Fruit fly (Drosophila melanogaster): ENCODE measurements around the gene TfIIB.

The TfIIB gene

DNA sequence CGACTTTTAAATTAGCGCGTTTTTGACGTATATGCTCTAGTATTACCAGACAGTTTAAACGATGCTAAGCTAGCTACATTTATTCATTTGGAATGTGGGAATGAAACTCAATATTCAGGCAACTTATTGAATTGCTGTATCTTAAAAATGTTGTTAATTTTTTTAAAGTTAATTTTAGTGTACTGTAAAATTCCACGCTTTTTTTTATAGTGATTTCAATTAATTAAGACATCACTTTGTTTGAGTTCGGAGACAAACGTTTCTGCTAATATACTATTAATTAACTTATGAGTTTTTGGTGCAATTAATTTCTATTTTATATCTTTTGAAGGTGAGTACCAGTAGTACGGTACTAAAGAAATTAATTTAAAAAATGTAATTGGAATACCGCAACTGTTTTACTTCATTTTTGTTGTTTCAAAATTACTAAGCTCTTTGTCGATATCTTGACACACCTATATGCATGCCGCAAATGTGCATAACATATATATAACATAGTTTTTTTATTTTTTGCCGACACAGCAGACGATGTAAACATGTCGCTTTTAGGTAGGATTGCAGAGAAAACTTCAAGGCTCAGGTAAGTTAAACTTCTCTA, 44.8 kb upstream of the TfIIB start, which contains the start of the genes Cdk1 and mRpS7:
Cdk1 (minus strand) TSS at position 55 of the 598 bp plus-strand sequence.
mRpS7 (plus strand) TSS at position 455 of the 598 bp plus-strand sequence.
- TF ChIP-seq brk (GFP tag; optimal IDR thresholded peaks at IDR 0.05) (peak; percentile 30), dsf (GFP tag; optimal IDR thresholded peaks at IDR 0.05; ENCODE audit: borderline replicate concordance) (no peak), Sp1 (GFP tag; optimal IDR thresholded peaks at IDR 0.05) (peak; percentile 55), h (GFP tag; optimal IDR thresholded peaks at IDR 0.05) (peak; percentile 44), Jra (GFP tag; optimal IDR thresholded peaks at IDR 0.05) (peak; percentile 43), jim (GFP tag; optimal IDR thresholded peaks at IDR 0.05) (no peak), pan (optimal IDR thresholded peaks at IDR 0.05) (no peak), rgr (GFP tag; optimal IDR thresholded peaks at IDR 0.05) (peak; percentile 2), sv (GFP tag; optimal IDR thresholded peaks at IDR 0.05) (peak; percentile 43), dmrt93B (GFP tag; optimal IDR thresholded peaks at IDR 0.05) (no peak), HLH106 (tag; optimal IDR thresholded peaks at IDR 0.05) (peak; percentile 59), Myc (optimal IDR thresholded peaks at IDR 0.05) (peak; percentile 9), Dif (GFP tag; optimal IDR thresholded peaks at IDR 0.05; ENCODE audit: partially characterized antibody) (no peak), Rel (GFP tag; optimal IDR thresholded peaks at IDR 0.05) (no peak), Rel (tag; optimal IDR thresholded peaks at IDR 0.05) (no peak), dl (GFP tag; optimal IDR thresholded peaks at IDR 0.05; ENCODE audit: insufficient read depth in 1 of 2, partially characterized antibody in 2 of 2) (no peak), sage (GFP tag; optimal IDR thresholded peaks at IDR 0.05) (peak; percentile 3), Abd-B (GFP tag; optimal IDR thresholded peaks at IDR 0.05) (no peak), foxo (GFP tag; optimal IDR thresholded peaks at IDR 0.05) (peak in 1 of 2 experiments; percentile 61), Hr78 (GFP tag; optimal IDR thresholded peaks at IDR 0.05) (no peak), Hnf4 (GFP tag; optimal IDR thresholded peaks at IDR 0.05) (peak; percentile 49), ey (GFP tag; optimal IDR thresholded peaks at IDR 0.05) (peak; percentile 28), Dfd (GFP tag; optimal IDR thresholded peaks at IDR 0.05) (no peak), psq (GFP tag; optimal IDR thresholded peaks at IDR 0.05) (peak; percentile 27), Vsx2 (GFP tag; optimal IDR thresholded peaks at IDR 0.05; ENCODE audit: partially characterized antibody) (no peak), lola (GFP tag; optimal IDR thresholded peaks at IDR 0.05) (no peak), tai (GFP tag; optimal IDR thresholded peaks at IDR 0.05) (peak; percentile 47), CG9705 (GFP tag; optimal IDR thresholded peaks at IDR 0.05) (no peak), usp (GFP tag; optimal IDR thresholded peaks at IDR 0.05) (no peak), GATAd (GFP tag; optimal IDR thresholded peaks at IDR 0.05) (no peak), br (GFP tag; optimal IDR thresholded peaks at IDR 0.05) (no peak), OdsH (GFP tag; optimal IDR thresholded peaks at IDR 0.05) (peak; percentile 4), N (GFP tag; optimal IDR thresholded peaks at IDR 0.05) (no peak), CG32264 (GFP tag; optimal IDR thresholded peaks at IDR 0.05) (no peak), fru (GFP tag; optimal IDR thresholded peaks at IDR 0.05) (peak; percentile 49), Mio (GFP tag; optimal IDR thresholded peaks at IDR 0.05) (no peak), CrebA (GFP tag; optimal IDR thresholded peaks at IDR 0.05; ENCODE audit: borderline replicate concordance) (no peak), Hr83 (GFP tag; optimal IDR thresholded peaks at IDR 0.05; ENCODE audit: poor library complexity, severe bottlenecking) (no peak), woc (GFP tag; optimal IDR thresholded peaks at IDR 0.05) (peak; percentile 76)

DNA sequence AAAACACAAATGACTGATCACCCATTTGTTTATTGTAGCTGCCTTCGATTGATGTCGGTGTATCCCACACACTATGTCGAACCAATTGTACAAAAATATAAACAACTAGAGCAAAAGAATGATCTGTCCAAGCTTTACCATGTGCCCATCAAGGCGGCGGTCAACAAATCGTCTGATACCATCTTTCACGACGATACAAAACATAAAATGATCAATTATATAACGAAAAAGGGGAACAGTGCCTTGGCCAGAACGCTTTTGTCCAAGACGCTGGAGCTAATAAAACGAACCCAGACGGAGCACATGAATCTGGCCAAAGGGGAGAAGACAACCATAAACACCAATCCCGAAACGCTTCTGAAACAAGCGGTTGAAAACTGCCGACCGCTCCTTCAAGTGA, 44.3 kb upstream of the TfIIB start:
- TF ChIP-seq jim (GFP tag; optimal IDR thresholded peaks at IDR 0.05): no peak
- no peak for TF ChIP-seq GATAd (GFP tag; optimal IDR thresholded peaks at IDR 0.05)
- no peak for TF ChIP-seq Dif (GFP tag; optimal IDR thresholded peaks at IDR 0.05; ENCODE audit: partially characterized antibody)
- TF ChIP-seq HLH106 (tag; optimal IDR thresholded peaks at IDR 0.05): no peak
- TF ChIP-seq sage (GFP tag; optimal IDR thresholded peaks at IDR 0.05): no peak
- TF ChIP-seq brk (GFP tag; optimal IDR thresholded peaks at IDR 0.05): no peak
- TF ChIP-seq Hr78 (GFP tag; optimal IDR thresholded peaks at IDR 0.05): no peak
- TF ChIP-seq fru (GFP tag; optimal IDR thresholded peaks at IDR 0.05): no peak
- TF ChIP-seq Myc (optimal IDR thresholded peaks at IDR 0.05): no peak
- no peak for TF ChIP-seq CG32264 (GFP tag; optimal IDR thresholded peaks at IDR 0.05)
- no peak for TF ChIP-seq Hr83 (GFP tag; optimal IDR thresholded peaks at IDR 0.05; ENCODE audit: poor library complexity, severe bottlenecking)
- TF ChIP-seq tai (GFP tag; optimal IDR thresholded peaks at IDR 0.05): no peak
- TF ChIP-seq OdsH (GFP tag; optimal IDR thresholded peaks at IDR 0.05): no peak
- no peak for TF ChIP-seq Jra (GFP tag; optimal IDR thresholded peaks at IDR 0.05)
- no peak for TF ChIP-seq Mio (GFP tag; optimal IDR thresholded peaks at IDR 0.05)
- TF ChIP-seq Dfd (GFP tag; optimal IDR thresholded peaks at IDR 0.05): no peak
- no peak for TF ChIP-seq Hnf4 (GFP tag; optimal IDR thresholded peaks at IDR 0.05)

Data from whole organism, wandering third instar larva.